ENCODE assay signal across 1 fruit fly cellular context in genomic region chrX:6861523-6862077, dm6.
TF ChIP-seq lines count a peak whose summit lies in the region.

No protein-coding gene starts in this region.

TF ChIP-seq in whole organism, embryonic, 481 proteins besides CTCF, POLR2A, EP300 and RAD21 (continued from another document):
- TF ChIP-seq Blimp-1 (GFP tag; optimal IDR thresholded peaks at IDR 0.05; lab: Kevin White, UChicago) (peak; percentile 22), gcm (GFP tag; optimal IDR thresholded peaks at IDR 0.05; lab: Kevin White, UChicago) (no peak), CG11504 (tag; optimal IDR thresholded peaks at IDR 0.05; lab: Kevin White, UChicago) (peak; percentile 65), Mes4 (GFP tag; optimal IDR thresholded peaks at IDR 0.05; lab: Kevin White, UChicago) (no peak), HLH4C (GFP tag; IDR thresholded peaks at IDR 0.05; lab: Robert Waterston, UW; ENCODE audit: partially characterized antibody) (no peak; the same call in 2 of the 3 replicates), gsb-n (tag; optimal IDR thresholded peaks at IDR 0.05; lab: Kevin White, UChicago) (peak; percentile 21), zen2 (GFP tag; IDR thresholded peaks at IDR 0.05; lab: Robert Waterston, UW; ENCODE audit: partially characterized antibody) (no peak), ash1 (GFP tag; optimal IDR thresholded peaks at IDR 0.05; lab: Kevin White, UChicago) (no peak), tup (GFP tag; optimal IDR thresholded peaks at IDR 0.05; lab: Kevin White, UChicago) (no peak), CG32767 (GFP tag; IDR thresholded peaks at IDR 0.05; lab: Robert Waterston, UW) (peak; percentile 62; the same call in 1 of the 2 replicates), CG8359 (GFP tag; optimal IDR thresholded peaks at IDR 0.05; lab: Kevin White, UChicago; ENCODE audit: borderline replicate concordance) (no peak), Doc2 (GFP tag; IDR thresholded peaks at IDR 0.05; lab: Robert Waterston, UW) (no peak), CG15073 (GFP tag; optimal IDR thresholded peaks at IDR 0.05; lab: Kevin White, UChicago) (no peak), CG34224 (GFP tag; IDR thresholded peaks at IDR 0.05; lab: Robert Waterston, UW; ENCODE audit: partially characterized antibody) (peak; percentile 40; the same call in 2 of the 3 replicates), CG12391 (tag; optimal IDR thresholded peaks at IDR 0.05; lab: Kevin White, UChicago) (peak; percentile 22), CrebB (tag; optimal IDR thresholded peaks at IDR 0.05; lab: Kevin White, UChicago) (no peak), CG4617 (GFP tag; optimal IDR thresholded peaks at IDR 0.05; lab: Kevin White, UChicago; ENCODE audit: borderline replicate concordance) (no peak), CG4730 (GFP tag; IDR thresholded peaks at IDR 0.05; lab: Robert Waterston, UW) (peak; percentile 59), Oaz (GFP tag; IDR thresholded peaks at IDR 0.05; lab: Robert Waterston, UW) (peak; percentile 46), pb (GFP tag; optimal IDR thresholded peaks at IDR 0.05; lab: Kevin White, UChicago) (peak; percentile 20), mam (GFP tag; optimal IDR thresholded peaks at IDR 0.05; lab: Kevin White, UChicago) (peak; percentile 55), CG3847 (GFP tag; IDR thresholded peaks at IDR 0.05; lab: Robert Waterston, UW) (peak; percentile 48), ab (GFP tag; optimal IDR thresholded peaks at IDR 0.05; lab: Kevin White, UChicago) (no peak), al (GFP tag; IDR thresholded peaks at IDR 0.05; lab: Robert Waterston, UW) (peak; percentile 66), crp (GFP tag; optimal IDR thresholded peaks at IDR 0.05; lab: Kevin White, UChicago) (no peak), CG14441 (GFP tag; IDR thresholded peaks at IDR 0.05; lab: Robert Waterston, UW) (peak; percentile 80), Camta (GFP tag; optimal IDR thresholded peaks at IDR 0.05; lab: Kevin White, UChicago) (no peak), insv (GFP tag; optimal IDR thresholded peaks at IDR 0.05; lab: Kevin White, UChicago) (no peak), Stat92E (GFP tag; optimal IDR thresholded peaks at IDR 0.05; lab: Kevin White, UChicago) (peak in 1 of 3 experiments; percentile 74), CG17186 (GFP tag; optimal IDR thresholded peaks at IDR 0.05; lab: Kevin White, UChicago) (no peak), rib (GFP tag; IDR thresholded peaks at IDR 0.05; lab: Robert Waterston, UW) (peak; percentile 86), CG11456 (GFP tag; IDR thresholded peaks at IDR 0.05; lab: Robert Waterston, UW) (peak; percentile 73), org-1 (GFP tag; optimal IDR thresholded peaks at IDR 0.05; lab: Kevin White, UChicago) (peak; percentile 24), D19B (GFP tag; optimal IDR thresholded peaks at IDR 0.05; lab: Kevin White, UChicago) (peak; percentile 59), ro (GFP tag; IDR thresholded peaks at IDR 0.05; lab: Robert Waterston, UW) (no peak), PHDP (tag; optimal IDR thresholded peaks at IDR 0.05; lab: Kevin White, UChicago) (peak; percentile 6), CG11723 (GFP tag; optimal IDR thresholded peaks at IDR 0.05; lab: Kevin White, UChicago) (peak; percentile 17), CG7839 (tag; optimal IDR thresholded peaks at IDR 0.05; lab: Kevin White, UChicago) (peak; percentile 69), Myb (GFP tag; optimal IDR thresholded peaks at IDR 0.05; lab: Kevin White, UChicago) (peak; percentile 51), gfzf (GFP tag; optimal IDR thresholded peaks at IDR 0.05; lab: Kevin White, UChicago) (no peak), CG11560 (tag; IDR thresholded peaks at IDR 0.05; lab: Robert Waterston, UW) (0 out of 3 replicates have a peak, but pooled peaks have one; percentile 36), CG17568 (GFP tag; optimal IDR thresholded peaks at IDR 0.05; lab: Kevin White, UChicago) (no peak), Hsf (GFP tag; optimal IDR thresholded peaks at IDR 0.05; lab: Kevin White, UChicago) (peak; percentile 43), wor (GFP tag; IDR thresholded peaks at IDR 0.05; lab: Robert Waterston, UW) (no peak), CG10462 (GFP tag; optimal IDR thresholded peaks at IDR 0.05; lab: Kevin White, UChicago) (no peak), CG3163 (GFP tag; optimal IDR thresholded peaks at IDR 0.05; lab: Kevin White, UChicago) (peak; percentile 63), bowl (GFP tag; IDR thresholded peaks at IDR 0.05; lab: Robert Waterston, UW) (0 out of 2 replicates have a peak, but pooled peaks have one; percentile 25), CG4820 (GFP tag; optimal IDR thresholded peaks at IDR 0.05; lab: Kevin White, UChicago) (no peak), lov (optimal IDR thresholded peaks at IDR 0.05; lab: Kevin White, UChicago) (no peak), lov (GFP tag; IDR thresholded peaks at IDR 0.05; lab: Robert Waterston, UW) (0 out of 3 replicates have a peak, but pooled peaks have one; percentile 19), eyg (GFP tag; optimal IDR thresholded peaks at IDR 0.05; lab: Kevin White, UChicago) (peak; percentile 20), CG7963 (GFP tag; IDR thresholded peaks at IDR 0.05; lab: Robert Waterston, UW; ENCODE audit: partially characterized antibody) (no peak), Awh (GFP tag; IDR thresholded peaks at IDR 0.05; lab: Robert Waterston, UW) (no peak), CG2712 (tag; optimal IDR thresholded peaks at IDR 0.05; lab: Kevin White, UChicago) (peak; percentile 41), CG12769 (tag; optimal IDR thresholded peaks at IDR 0.05; lab: Kevin White, UChicago) (peak; percentile 96), bcd (GFP tag; optimal IDR thresholded peaks at IDR 0.05; lab: Kevin White, UChicago) (peak; percentile 52), sd (tag; optimal IDR thresholded peaks at IDR 0.05; lab: Kevin White, UChicago) (peak; percentile 77), CG10147 (GFP tag; optimal IDR thresholded peaks at IDR 0.05; lab: Kevin White, UChicago) (peak; percentile 56), CG2889 (GFP tag; IDR thresholded peaks at IDR 0.05; lab: Robert Waterston, UW) (peak; percentile 67; the same call in 1 of the 3 replicates), Sry-δ (GFP tag; optimal IDR thresholded peaks at IDR 0.05; lab: Kevin White, UChicago) (peak; percentile 9), gsb (GFP tag; IDR thresholded peaks at IDR 0.05; lab: Robert Waterston, UW) (no peak), Ssrp (tag; optimal IDR thresholded peaks at IDR 0.05; lab: Kevin White, UChicago) (no peak), CG17328 (GFP tag; IDR thresholded peaks at IDR 0.05; lab: Robert Waterston, UW) (0 out of 2 replicates have a peak, but pooled peaks have one; percentile 5), mirr (GFP tag; optimal IDR thresholded peaks at IDR 0.05; lab: Kevin White, UChicago) (peak; percentile 86), Dref (GFP tag; IDR thresholded peaks at IDR 0.05; lab: Robert Waterston, UW) (no peak), CG2116 (GFP tag; optimal IDR thresholded peaks at IDR 0.05; lab: Kevin White, UChicago) (no peak), CG2120 (GFP tag; optimal IDR thresholded peaks at IDR 0.05; lab: Kevin White, UChicago) (peak; percentile 90), CG12236 (GFP tag; optimal IDR thresholded peaks at IDR 0.05; lab: Kevin White, UChicago) (no peak), CG15514 (GFP tag; optimal IDR thresholded peaks at IDR 0.05; lab: Kevin White, UChicago) (peak; percentile 14), CG4360 (GFP tag; IDR thresholded peaks at IDR 0.05; lab: Robert Waterston, UW) (0 out of 2 replicates have a peak, but pooled peaks have one; percentile 33), Hmx (GFP tag; optimal IDR thresholded peaks at IDR 0.05; lab: Kevin White, UChicago) (no peak), CG14014 (GFP tag; IDR thresholded peaks at IDR 0.05; lab: Robert Waterston, UW) (peak; percentile 68), Hr3 (GFP tag; optimal IDR thresholded peaks at IDR 0.05; lab: Kevin White, UChicago) (peak; percentile 6), Xbp1 (GFP tag; optimal IDR thresholded peaks at IDR 0.05; lab: Kevin White, UChicago) (peak; percentile 17), hkb (optimal IDR thresholded peaks at IDR 0.05; lab: Kevin White, UChicago) (no peak), hkb (GFP tag; IDR thresholded peaks at IDR 0.05; lab: Robert Waterston, UW) (peak; percentile 29; the same call in 1 of the 2 replicates), CG9817 (tag; optimal IDR thresholded peaks at IDR 0.05; lab: Kevin White, UChicago) (peak; percentile 44), ken (GFP tag; IDR thresholded peaks at IDR 0.05; lab: Robert Waterston, UW) (0 out of 3 replicates have a peak, but pooled peaks have one; percentile 49), CG8290 (GFP tag; optimal IDR thresholded peaks at IDR 0.05; lab: Kevin White, UChicago) (no peak), CG8290 (tag; optimal IDR thresholded peaks at IDR 0.05; lab: Kevin White, UChicago) (peak; percentile 39 to 81), CG12071 (GFP tag; optimal IDR thresholded peaks at IDR 0.05; lab: Kevin White, UChicago) (peak; percentile 6), CG4424 (GFP tag; optimal IDR thresholded peaks at IDR 0.05; lab: Kevin White, UChicago) (peak; percentile 3), Mrtf (GFP tag; IDR thresholded peaks at IDR 0.05; lab: Robert Waterston, UW) (peak; percentile 40; the same call in 1 of the 3 replicates), CG16813 (GFP tag; IDR thresholded peaks at IDR 0.05; lab: Robert Waterston, UW; ENCODE audit: partially characterized antibody) (no peak), CG15011 (GFP tag; optimal IDR thresholded peaks at IDR 0.05; lab: Kevin White, UChicago) (no peak), dpn (GFP tag; optimal IDR thresholded peaks at IDR 0.05; lab: Kevin White, UChicago) (peak; percentile 21 to 38), z (GFP tag; IDR thresholded peaks at IDR 0.05; lab: Robert Waterston, UW) (peak; percentile 66; the same call in 1 of the 3 replicates), zen (tag; optimal IDR thresholded peaks at IDR 0.05; lab: Kevin White, UChicago) (peak; percentile 77), pfk (GFP tag; optimal IDR thresholded peaks at IDR 0.05; lab: Kevin White, UChicago) (peak; percentile 95), chinmo (GFP tag; IDR thresholded peaks at IDR 0.05; lab: Robert Waterston, UW; ENCODE audit: partially characterized antibody) (peak; percentile 99), CG7786 (GFP tag; optimal IDR thresholded peaks at IDR 0.05; lab: Kevin White, UChicago) (peak; percentile 77), bigmax (GFP tag; optimal IDR thresholded peaks at IDR 0.05; lab: Kevin White, UChicago) (no peak), bab2 (GFP tag; optimal IDR thresholded peaks at IDR 0.05; lab: Kevin White, UChicago) (peak; percentile 39), CG13624 (GFP tag; optimal IDR thresholded peaks at IDR 0.05; lab: Kevin White, UChicago) (peak; percentile 23), BtbVII (GFP tag; optimal IDR thresholded peaks at IDR 0.05; lab: Kevin White, UChicago) (peak; percentile 18), CG10979 (tag; optimal IDR thresholded peaks at IDR 0.05; lab: Kevin White, UChicago) (no peak), CG2129 (GFP tag; IDR thresholded peaks at IDR 0.05; lab: Robert Waterston, UW; ENCODE audit: partially characterized antibody) (no peak), Ets97D (GFP tag; optimal IDR thresholded peaks at IDR 0.05; lab: Kevin White, UChicago) (no peak), CG14667 (GFP tag; IDR thresholded peaks at IDR 0.05; lab: Robert Waterston, UW) (peak; percentile 59), Rfx (GFP tag; IDR thresholded peaks at IDR 0.05; lab: Robert Waterston, UW) (peak; percentile 83), CG3065 (GFP tag; optimal IDR thresholded peaks at IDR 0.05; lab: Kevin White, UChicago) (peak; percentile 20), otp (GFP tag; IDR thresholded peaks at IDR 0.05; lab: Robert Waterston, UW) (0 out of 3 replicates have a peak, but pooled peaks have one; percentile 51), Atf3 (GFP tag; optimal IDR thresholded peaks at IDR 0.05; lab: Kevin White, UChicago) (no peak), CG17912 (GFP tag; optimal IDR thresholded peaks at IDR 0.05; lab: Kevin White, UChicago) (no peak), Abd-B (GFP tag; optimal IDR thresholded peaks at IDR 0.05; lab: Kevin White, UChicago) (peak; percentile 16), eve (GFP tag; optimal IDR thresholded peaks at IDR 0.05; lab: Kevin White, UChicago) (no peak), inv (GFP tag; IDR thresholded peaks at IDR 0.05; lab: Robert Waterston, UW; ENCODE audit: partially characterized antibody) (no peak), CG1792 (GFP tag; optimal IDR thresholded peaks at IDR 0.05; lab: Kevin White, UChicago) (no peak), pho (GFP tag; optimal IDR thresholded peaks at IDR 0.05; lab: Kevin White, UChicago) (peak; percentile 40), Sox100B (GFP tag; optimal IDR thresholded peaks at IDR 0.05; lab: Kevin White, UChicago) (peak; percentile 12), H15 (GFP tag; IDR thresholded peaks at IDR 0.05; lab: Robert Waterston, UW) (peak; percentile 48; the same call in 1 of the 3 replicates), CG16863 (GFP tag; optimal IDR thresholded peaks at IDR 0.05; lab: Kevin White, UChicago) (no peak), CG5180 (GFP tag; optimal IDR thresholded peaks at IDR 0.05; lab: Kevin White, UChicago) (peak; percentile 81), klu (GFP tag; IDR thresholded peaks at IDR 0.05; lab: Robert Waterston, UW) (peak; percentile 51), CG7372 (GFP tag; IDR thresholded peaks at IDR 0.05; lab: Robert Waterston, UW) (peak; percentile 62), repo (GFP tag; optimal IDR thresholded peaks at IDR 0.05; lab: Kevin White, UChicago) (no peak), CG16779 (GFP tag; IDR thresholded peaks at IDR 0.05; lab: Robert Waterston, UW) (no peak), NC2α (GFP tag; optimal IDR thresholded peaks at IDR 0.05; lab: Kevin White, UChicago) (no peak), Hr78 (GFP tag; optimal IDR thresholded peaks at IDR 0.05; lab: Kevin White, UChicago) (peak in 1 of 2 experiments; percentile 73), CG15269 (tag; optimal IDR thresholded peaks at IDR 0.05; lab: Kevin White, UChicago) (peak; percentile 72), CG9215 (GFP tag; IDR thresholded peaks at IDR 0.05; lab: Robert Waterston, UW) (peak; percentile 46; the same call in 1 of the 2 replicates), nom (GFP tag; optimal IDR thresholded peaks at IDR 0.05; lab: Kevin White, UChicago) (peak; percentile 75), CG7987 (GFP tag; optimal IDR thresholded peaks at IDR 0.05; lab: Kevin White, UChicago) (peak; percentile 21), NK7.1 (GFP tag; optimal IDR thresholded peaks at IDR 0.05; lab: Kevin White, UChicago) (no peak), CG7745 (tag; optimal IDR thresholded peaks at IDR 0.05; lab: Kevin White, UChicago) (no peak), knrl (GFP tag; IDR thresholded peaks at IDR 0.05; lab: Robert Waterston, UW; ENCODE audit: partially characterized antibody) (no peak; the same call in 2 of the 3 replicates), nerfin-2 (GFP tag; IDR thresholded peaks at IDR 0.05; lab: Robert Waterston, UW; ENCODE audit: partially characterized antibody) (no peak), cwo (GFP tag; optimal IDR thresholded peaks at IDR 0.05; lab: Kevin White, UChicago) (peak; percentile 18), en (GFP tag; optimal IDR thresholded peaks at IDR 0.05; lab: Kevin White, UChicago) (no peak)
